Fruit fly (Drosophila melanogaster): ENCODE data around the gene SdicA.

- TF ChIP-seq run (tag; optimal IDR thresholded peaks at IDR 0.05), result no peak
- TF ChIP-seq cato (GFP tag; optimal IDR thresholded peaks at IDR 0.05; ENCODE audit: borderline replicate concordance), result no peak
- no peak for TF ChIP-seq jigr1 (GFP tag; IDR thresholded peaks at IDR 0.05)
- TF ChIP-seq CHES-1-like (GFP tag; optimal IDR thresholded peaks at IDR 0.05), result no peak
- TF ChIP-seq CG31224 (GFP tag; IDR thresholded peaks at IDR 0.05), result no peak
- no peak for TF ChIP-seq CG1832 (GFP tag; optimal IDR thresholded peaks at IDR 0.05)
- TF ChIP-seq sr (GFP tag; IDR thresholded peaks at IDR 0.05), result no peak
- no peak for TF ChIP-seq Sox102F (GFP tag; optimal IDR thresholded peaks at IDR 0.05)
These were observed 42.5 kb upstream of the SdicA start, which contains the start of gene Peritrophin-A for dm6 chrX:20244278-20244677.

Data from whole organism, embryonic.